Fruit fly (Drosophila melanogaster) whole organism, embryonic: ENCODE data around the gene CCHa2.

Experiments used
- ATbp ChIP-seq: fragments of 200-800 bp; sonication (Bioruptor generic); optimal IDR thresholded peaks from 2 replicates; lab custom pipeline; 2017; ENCODE audit warnings: missing biosample characterization, mild to moderate bottlenecking, missing genetic modification characterization, missing genetic modification reagents
- Antp ChIP-seq: fragments of 200-800 bp; sonication (Bioruptor generic); optimal IDR thresholded peaks from 3 replicates; lab custom pipeline; 2016; ENCODE audit warnings: missing biosample characterization, missing genetic modification characterization
- Awh ChIP-seq: fragments of 200-800 bp; sonication (Bioruptor generic); IDR thresholded peaks from 2 replicates; pipeline ENCODE4, ENCODE4 v1.3.6; 2022; ENCODE audit warnings: missing biosample characterization, missing genetic modification characterization
- CG1024 ChIP-seq: fragments of 200-800 bp; sonication (Bioruptor generic); IDR thresholded peaks from 2 replicates; pipeline ENCODE4 v1.3.6; 2022; ENCODE audit warnings: missing biosample characterization, missing genetic modification characterization
- CG10267 ChIP-seq: fragments of 200-800 bp; sonication (Bioruptor generic); optimal IDR thresholded peaks from 2 replicates; lab custom pipeline; 2018; ENCODE audit warnings: missing biosample characterization, mild to moderate bottlenecking, missing genetic modification characterization, moderate library complexity
- CG10366 ChIP-seq: fragments of 200-800 bp; sonication (Bioruptor generic); IDR thresholded peaks from 2 replicates; pipeline ENCODE4 v1.3.6; 2022; ENCODE audit warnings: missing biosample characterization, missing genetic modification characterization
- CG10462 ChIP-seq: fragments of 200-800 bp; sonication (Bioruptor generic); optimal IDR thresholded peaks from 2 replicates; lab custom pipeline; 2016; ENCODE audit warnings: missing biosample characterization, missing genetic modification characterization
- CG11093 ChIP-seq: fragments of 200-800 bp; sonication (Bioruptor generic); IDR thresholded peaks from 3 replicates; pipeline ENCODE4 v1.3.6; 2022; ENCODE audit warnings: missing biosample characterization, missing genetic modification characterization
- CG11504 ChIP-seq: fragments of 200-800 bp; sonication (Bioruptor generic); optimal IDR thresholded peaks from 3 replicates; lab custom pipeline; 2019; ENCODE audit warnings: missing biosample characterization, mild to moderate bottlenecking, missing genetic modification characterization, moderate library complexity
- CG12236 ChIP-seq: fragments of 200-800 bp; sonication (Bioruptor generic); optimal IDR thresholded peaks from 2 replicates; lab custom pipeline; 2016; ENCODE audit warnings: missing biosample characterization, missing genetic modification characterization
- CG12391 ChIP-seq: fragments of 200-800 bp; sonication (Bioruptor generic); optimal IDR thresholded peaks from 3 replicates; lab custom pipeline; 2018; ENCODE audit warnings: missing biosample characterization, mild to moderate bottlenecking, missing genetic modification characterization, moderate library complexity
- CG13296 ChIP-seq: fragments of 200-800 bp; sonication (Bioruptor generic); optimal IDR thresholded peaks from 3 replicates; lab custom pipeline; 2018; ENCODE audit warnings: missing biosample characterization, mild to moderate bottlenecking, missing genetic modification characterization
- CG14710 ChIP-seq: fragments of 200-800 bp; sonication (Bioruptor generic); optimal IDR thresholded peaks from 3 replicates; lab custom pipeline; 2019; ENCODE audit warnings: missing biosample characterization, mild to moderate bottlenecking, missing genetic modification characterization, moderate library complexity
- CG15269 ChIP-seq: fragments of 200-800 bp; sonication (Bioruptor generic); optimal IDR thresholded peaks from 2 replicates; lab custom pipeline; 2018; ENCODE audit warnings: missing biosample characterization, mild to moderate bottlenecking, missing genetic modification characterization, moderate library complexity
- CG18262 ChIP-seq: fragments of 200-800 bp; optimal IDR thresholded peaks from 3 replicates; lab custom pipeline; 2019; ENCODE audit warnings: missing biosample characterization, mild to moderate bottlenecking, missing genetic modification characterization, moderate library complexity
- CG1832 ChIP-seq: fragments of 200-800 bp; sonication (Bioruptor generic); optimal IDR thresholded peaks from 2 replicates; lab custom pipeline; 2017; ENCODE audit warnings: missing biosample characterization, mild to moderate bottlenecking, missing genetic modification characterization, inconsistent platforms
- CG30431 ChIP-seq: fragments of 200-800 bp; sonication (Bioruptor generic); optimal IDR thresholded peaks from 2 replicates; lab custom pipeline; 2017; ENCODE audit warnings: missing biosample characterization, missing genetic modification characterization
- CG34422 ChIP-seq: fragments of 200-800 bp; sonication (Bioruptor generic); IDR thresholded peaks from 3 replicates; pipeline ENCODE4 v1.3.6; 2022; ENCODE audit warnings: missing biosample characterization, missing genetic modification characterization
- CG4424 ChIP-seq: fragments of 200-800 bp; sonication (Bioruptor generic); optimal IDR thresholded peaks from 3 replicates; lab custom pipeline; 2016; ENCODE audit warnings: missing biosample characterization, missing genetic modification characterization
- CG8281 ChIP-seq: fragments of 200-800 bp; sonication (Bioruptor generic); optimal IDR thresholded peaks from 2 replicates; lab custom pipeline; 2018; ENCODE audit warnings: missing biosample characterization, mild to moderate bottlenecking, missing genetic modification characterization, moderate library complexity
- CG9437 ChIP-seq: fragments of 200-800 bp; sonication (Bioruptor generic); optimal IDR thresholded peaks from 2 replicates; lab custom pipeline; 2018; ENCODE audit warnings: missing biosample characterization, mild to moderate bottlenecking, missing genetic modification characterization
- CoRest ChIP-seq: fragments of 200-800 bp; sonication (Bioruptor generic); optimal IDR thresholded peaks from 3 replicates; lab custom pipeline; 2018; ENCODE audit warnings: missing biosample characterization, mild to moderate bottlenecking, missing genetic modification characterization, moderate library complexity
- Drgx ChIP-seq: fragments of 200-800 bp; sonication (Bioruptor generic); IDR thresholded peaks from 2 replicates; pipeline ENCODE4 v1.3.6; 2022; ENCODE audit warnings: missing biosample characterization, missing genetic modification characterization
- H2.0 ChIP-seq: fragments of 200-800 bp; sonication (Bioruptor generic); IDR thresholded peaks from 2 replicates; pipeline ENCODE4 v1.3.6; 2022; ENCODE audit warnings: missing biosample characterization, missing genetic modification characterization
- HHEX ChIP-seq: fragments of 200-800 bp; sonication (Bioruptor generic); optimal IDR thresholded peaks from 3 replicates; lab custom pipeline; 2017; ENCODE audit warnings: missing biosample characterization, mild to moderate bottlenecking, missing genetic modification characterization, missing genetic modification reagents
- Hr51 ChIP-seq, 2 experiments: fragments of 200-800 bp; sonication (Bioruptor generic); optimal IDR thresholded peaks; 2 replicates in 1 of 2; 3 replicates in 1 of 2; lab custom pipeline; 2016 to 2018; ENCODE audit warnings: missing biosample characterization in 2 of 2, missing genetic modification characterization in 2 of 2, mild to moderate bottlenecking in 1 of 2, moderate library complexity in 1 of 2
- Nf-YB ChIP-seq: fragments of 200-800 bp; sonication (Bioruptor generic); optimal IDR thresholded peaks from 3 replicates; lab custom pipeline; 2019; ENCODE audit warnings: missing biosample characterization, mild to moderate bottlenecking, missing genetic modification characterization, moderate library complexity
- Ptx1 ChIP-seq: fragments of 200-800 bp; sonication (Bioruptor generic); IDR thresholded peaks from 2 replicates; pipeline ENCODE4 v1.3.6; 2022; ENCODE audit warnings: missing biosample characterization, missing genetic modification characterization
- Rfx ChIP-seq: fragments of 200-800 bp; sonication (Bioruptor generic); IDR thresholded peaks from 2 replicates; pipeline ENCODE4 v1.3.6; 2022; ENCODE audit warnings: missing biosample characterization, missing genetic modification characterization
- Sox100B ChIP-seq: fragments of 200-800 bp; sonication (Bioruptor generic); optimal IDR thresholded peaks from 3 replicates; lab custom pipeline; 2018; ENCODE audit warnings: missing biosample characterization, mild to moderate bottlenecking, missing genetic modification characterization
- Spps ChIP-seq: fragments of 200-800 bp; sonication (Bioruptor generic); optimal IDR thresholded peaks from 2 replicates; lab custom pipeline; 2018; ENCODE audit warnings: missing biosample characterization, mild to moderate bottlenecking, missing genetic modification characterization
- Ssrp ChIP-seq: fragments of 200-800 bp; sonication (Bioruptor generic); optimal IDR thresholded peaks from 2 replicates; lab custom pipeline; 2018; ENCODE audit warnings: missing biosample characterization, mild to moderate bottlenecking, missing genetic modification characterization, moderate library complexity
- Taf1 ChIP-seq: fragments of 200-800 bp; sonication (Bioruptor generic); IDR thresholded peaks from 2 replicates; pipeline ENCODE4 v1.3.6; 2022; ENCODE audit warnings: missing biosample characterization, missing genetic modification characterization
- Xrp1 ChIP-seq: fragments of 200-800 bp; sonication (Bioruptor generic); IDR thresholded peaks from 2 replicates; pipeline ENCODE4 v1.3.6; 2022; ENCODE audit warnings: missing biosample characterization, missing genetic modification characterization
- ac ChIP-seq: fragments of 200-800 bp; sonication (Bioruptor generic); optimal IDR thresholded peaks from 3 replicates; lab custom pipeline; 2017; ENCODE audit warnings: missing biosample characterization, mild to moderate bottlenecking, missing genetic modification characterization
- cato ChIP-seq: fragments of 200-800 bp; sonication (Bioruptor generic); optimal IDR thresholded peaks from 2 replicates; lab custom pipeline; 2016; ENCODE audit warnings: missing biosample characterization, missing genetic modification characterization, borderline replicate concordance
- chn ChIP-seq: fragments of 200-800 bp; sonication (Bioruptor generic); optimal IDR thresholded peaks from 2 replicates; lab custom pipeline; 2016; ENCODE audit warnings: missing biosample characterization, missing genetic modification characterization
- dpn ChIP-seq, 2 experiments: fragments of 200-800 bp; sonication (Bioruptor generic); optimal IDR thresholded peaks; 3 replicates each; lab custom pipeline; 2016; ENCODE audit warnings: missing biosample characterization in 2 of 2, missing genetic modification characterization in 2 of 2
- fd64A ChIP-seq: fragments of 200-800 bp; sonication (Bioruptor generic); optimal IDR thresholded peaks from 3 replicates; lab custom pipeline; 2018; ENCODE audit warnings: missing biosample characterization, mild to moderate bottlenecking, missing genetic modification characterization
- gem ChIP-seq: fragments of 200-800 bp; sonication (Bioruptor generic); optimal IDR thresholded peaks from 2 replicates; lab custom pipeline; 2019; ENCODE audit warnings: missing biosample characterization, mild to moderate bottlenecking, missing genetic modification characterization, moderate library complexity
- gsb-n ChIP-seq: fragments of 200-800 bp; sonication (Bioruptor generic); optimal IDR thresholded peaks from 3 replicates; lab custom pipeline; 2018; ENCODE audit warnings: missing biosample characterization, mild to moderate bottlenecking, missing genetic modification characterization
- ind ChIP-seq: fragments of 200-800 bp; sonication (Bioruptor generic); optimal IDR thresholded peaks from 3 replicates; lab custom pipeline; 2016; ENCODE audit warnings: missing biosample characterization, missing genetic modification characterization
- lab ChIP-seq: fragments of 200-800 bp; sonication (Bioruptor generic); optimal IDR thresholded peaks from 3 replicates; lab custom pipeline; 2017; ENCODE audit warnings: missing biosample characterization, missing genetic modification characterization, mild to moderate bottlenecking, moderate library complexity, missing genetic modification reagents
- nerfin-1 ChIP-seq: fragments of 200-800 bp; sonication (Bioruptor generic); optimal IDR thresholded peaks from 3 replicates; lab custom pipeline; 2019; ENCODE audit warnings: missing biosample characterization, mild to moderate bottlenecking, missing genetic modification characterization, moderate library complexity
- oc ChIP-seq: fragments of 200-800 bp; sonication (Bioruptor generic); optimal IDR thresholded peaks from 2 replicates; lab custom pipeline; 2018; ENCODE audit warnings: missing biosample characterization, mild to moderate bottlenecking, missing genetic modification characterization, moderate library complexity
- org-1 ChIP-seq: fragments of 200-800 bp; sonication (Bioruptor generic); optimal IDR thresholded peaks from 2 replicates; lab custom pipeline; 2017; ENCODE audit warnings: missing biosample characterization, missing genetic modification characterization
- pros ChIP-seq: fragments of 200-800 bp; sonication (Bioruptor generic); optimal IDR thresholded peaks from 3 replicates; lab custom pipeline; 2019; ENCODE audit warnings: missing biosample characterization, mild to moderate bottlenecking, missing genetic modification characterization, moderate library complexity
- row ChIP-seq: fragments of 200-800 bp; sonication (Bioruptor generic); IDR thresholded peaks from 3 replicates; pipeline ENCODE4 v1.3.6; 2022; ENCODE audit warnings: missing biosample characterization, missing genetic modification characterization
- vvl ChIP-seq: fragments of 200-800 bp; sonication (Bioruptor generic); IDR thresholded peaks from 2 replicates; pipeline ENCODE4 v1.3.6; 2022; ENCODE audit warnings: missing biosample characterization, missing genetic modification characterization

Gene CCHa2

DNA sequence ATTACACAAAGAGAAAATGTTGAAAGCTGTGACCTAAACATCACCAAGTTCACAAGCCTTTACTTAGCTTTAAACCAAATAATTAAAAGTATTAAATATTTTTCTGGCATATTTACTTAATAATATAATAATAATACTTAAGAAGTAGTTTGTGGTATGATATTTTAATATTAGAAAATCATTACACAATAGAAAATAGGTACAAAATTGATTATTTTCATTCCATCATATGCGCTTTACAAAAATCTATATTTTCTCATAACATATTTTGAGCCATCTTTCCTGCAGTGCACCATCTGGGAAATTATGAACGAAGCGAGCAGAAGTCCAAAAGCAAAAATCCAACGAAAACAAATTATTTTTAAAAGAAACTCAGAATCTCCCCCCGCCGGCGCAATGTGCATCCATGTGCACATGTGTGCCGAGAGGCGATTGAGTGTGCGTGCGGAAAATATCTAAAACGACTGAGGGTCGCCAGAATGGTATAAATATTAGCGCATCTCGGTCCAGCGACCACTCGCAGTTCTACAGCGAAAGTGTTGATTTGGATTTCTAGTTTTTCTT is 30.6 kb upstream of the CCHa2 start, which contains the start of gene Act87E (continued):
- TF ChIP-seq CG8281 (tag; lab: Kevin White, UChicago) (peak; percentile 34), Nf-YB (peak; percentile 47), CoRest (tag; lab: Kevin White, UChicago) (peak; percentile 83), HHEX (peak; percentile 29), nerfin-1 (tag; lab: Kevin White, UChicago) (peak; percentile 73), org-1 (GFP tag; lab: Kevin White, UChicago) (peak; percentile 55), CG4424 (GFP tag; lab: Kevin White, UChicago) (peak; percentile 52), CG18262 (tag; lab: Kevin White, UChicago) (peak; percentile 90), Awh (GFP tag; lab: Robert Waterston, UW) (no peak), Antp (GFP tag; lab: Kevin White, UChicago) (no peak), Rfx (GFP tag; lab: Robert Waterston, UW) (0 out of 2 replicates have a peak, but pooled peaks have one; percentile 10), gem (tag; lab: Kevin White, UChicago) (peak; percentile 87), gsb-n (tag; lab: Kevin White, UChicago) (peak; percentile 77), lab (peak; percentile 46), CG15269 (peak; percentile 69), CG10366 (GFP tag; lab: Robert Waterston, UW) (0 out of 2 replicates have a peak, but pooled peaks have one; percentile 32), ac (GFP tag; lab: Kevin White, UChicago) (peak; percentile 30), Hr51 (GFP tag; optimal IDR thresholded peaks at IDR 0.05; lab: Kevin White, UChicago) (peak in 1 of 2 experiments; percentile 81), CG1024 (GFP tag; lab: Robert Waterston, UW) (no peak), pros (GFP tag; lab: Kevin White, UChicago) (peak; percentile 16), dpn (GFP tag; optimal IDR thresholded peaks at IDR 0.05; lab: Kevin White, UChicago) (peak in 1 of 2 experiments; percentile 41), CG9437 (GFP tag; lab: Kevin White, UChicago) (peak; percentile 73), CG13296 (GFP tag; lab: Kevin White, UChicago) (peak; percentile 62), Xrp1 (GFP tag; lab: Robert Waterston, UW) (peak; percentile 64), H2.0 (GFP tag; lab: Robert Waterston, UW) (peak; percentile 32; the same call in 1 of the 2 replicates), cato (GFP tag; lab: Kevin White, UChicago) (peak; percentile 17), chn (GFP tag; lab: Kevin White, UChicago) (peak; percentile 0), CG30431 (peak; percentile 44), oc (tag; lab: Kevin White, UChicago) (peak; percentile 19), CG34422 (GFP tag; lab: Robert Waterston, UW) (no peak), vvl (0 out of 2 replicates have a peak, but pooled peaks have one; percentile 15), CG12391 (tag; lab: Kevin White, UChicago) (peak; percentile 76), Spps (peak; percentile 41), CG1832 (GFP tag; lab: Kevin White, UChicago) (no peak), Ptx1 (GFP tag; lab: Robert Waterston, UW) (peak; percentile 67), row (peak; percentile 71), CG11504 (tag; lab: Kevin White, UChicago) (peak; percentile 85), ind (GFP tag; lab: Kevin White, UChicago) (peak; percentile 42), CG10267 (tag; lab: Kevin White, UChicago) (peak; percentile 78), Taf1 (GFP tag; lab: Robert Waterston, UW) (no peak), CG14710 (tag; lab: Kevin White, UChicago) (peak; percentile 84), Drgx (GFP tag; lab: Robert Waterston, UW) (peak; percentile 13; the same call in 1 of the 2 replicates), Ssrp (tag; lab: Kevin White, UChicago) (peak; percentile 78), CG11093 (0 out of 3 replicates have a peak, but pooled peaks have one; percentile 29), fd64A (GFP tag; lab: Kevin White, UChicago) (no peak), CG10462 (GFP tag; lab: Kevin White, UChicago) (no peak), CG12236 (GFP tag; lab: Kevin White, UChicago) (no peak), ATbp (GFP tag; lab: Kevin White, UChicago) (peak; percentile 35), Sox100B (peak; percentile 85)
